Fruit fly (Drosophila melanogaster) whole organism, prepupa: ENCODE data around the gene CG42502.

ENCODE experiments used
- Blimp-1 ChIP-seq: fragments of 200-800 bp; sonication (Bioruptor generic); optimal IDR thresholded peaks from 3 replicates; lab custom pipeline; 2017; ENCODE audit warnings: missing biosample characterization, missing genetic modification characterization, mild to moderate bottlenecking, moderate library complexity, missing genetic modification reagents
- CG10631 ChIP-seq: fragments of 200-800 bp; sonication (Bioruptor generic); optimal IDR thresholded peaks from 2 replicates; lab custom pipeline; 2016; ENCODE audit warnings: missing biosample characterization, missing genetic modification characterization
- CG10669 ChIP-seq: fragments of 200-800 bp; sonication (Bioruptor generic); optimal IDR thresholded peaks from 3 replicates; lab custom pipeline; 2018; ENCODE audit warnings: missing biosample characterization, mild to moderate bottlenecking, missing genetic modification characterization, moderate library complexity
- CG11762 ChIP-seq: fragments of 200-800 bp; sonication (Bioruptor generic); optimal IDR thresholded peaks from 3 replicates; lab custom pipeline; 2016; ENCODE audit warnings: missing biosample characterization, missing genetic modification characterization; ENCODE audit not compliant: insufficient read depth
- CG11902 ChIP-seq: fragments of 200-800 bp; sonication (Bioruptor generic); optimal IDR thresholded peaks from 3 replicates; lab custom pipeline; 2016; ENCODE audit warnings: missing biosample characterization, missing genetic modification characterization
- CG1621 ChIP-seq: fragments of 200-800 bp; sonication (Bioruptor generic); optimal IDR thresholded peaks from 3 replicates; lab custom pipeline; 2018; ENCODE audit warnings: missing biosample characterization, mild to moderate bottlenecking, missing genetic modification characterization
- CG3032 ChIP-seq: fragments of 200-800 bp; optimal IDR thresholded peaks from 2 replicates; lab custom pipeline; 2019; ENCODE audit warnings: missing biosample characterization, mild to moderate bottlenecking, missing genetic modification characterization, moderate library complexity
- CG32006 ChIP-seq: fragments of 200-800 bp; sonication (Bioruptor generic); optimal IDR thresholded peaks from 3 replicates; lab custom pipeline; 2017; ENCODE audit warnings: missing biosample characterization, mild to moderate bottlenecking, missing genetic modification characterization
- CG34406 ChIP-seq: fragments of 200-800 bp; sonication (Bioruptor generic); optimal IDR thresholded peaks from 3 replicates; lab custom pipeline; 2016; ENCODE audit warnings: missing biosample characterization, missing genetic modification characterization
- CG4318 ChIP-seq: fragments of 200-800 bp; sonication (Bioruptor generic); optimal IDR thresholded peaks from 3 replicates; lab custom pipeline; 2017; ENCODE audit warnings: missing biosample characterization, mild to moderate bottlenecking, missing genetic modification characterization
- CG6163 ChIP-seq: fragments of 200-800 bp; sonication (Bioruptor generic); IDR thresholded peaks from 3 replicates; pipeline ENCODE4 v1.3.6; 2022; ENCODE audit warnings: missing biosample characterization, missing genetic modification characterization
- CG6808 ChIP-seq: fragments of 200-800 bp; sonication (Bioruptor generic); optimal IDR thresholded peaks from 3 replicates; lab custom pipeline; 2017; ENCODE audit warnings: missing biosample characterization, missing genetic modification characterization, mild to moderate bottlenecking, moderate library complexity, missing genetic modification reagents
- CG6854 ChIP-seq: fragments of 200-800 bp; sonication (Bioruptor generic); optimal IDR thresholded peaks from 2 replicates; lab custom pipeline; 2017; ENCODE audit warnings: missing biosample characterization, mild to moderate bottlenecking, missing genetic modification characterization
- CG7368 ChIP-seq: fragments of 200-800 bp; sonication (Bioruptor generic); optimal IDR thresholded peaks from 3 replicates; lab custom pipeline; 2016; ENCODE audit warnings: missing biosample characterization, missing genetic modification characterization
- CG8319 ChIP-seq: fragments of 200-800 bp; sonication (Bioruptor generic); optimal IDR thresholded peaks from 3 replicates; lab custom pipeline; 2016; ENCODE audit warnings: missing biosample characterization, missing genetic modification characterization
- CG8632 ChIP-seq: fragments of 200-800 bp; sonication (Bioruptor generic); optimal IDR thresholded peaks from 3 replicates; lab custom pipeline; 2016; ENCODE audit warnings: missing biosample characterization, missing genetic modification characterization
- Eip75B ChIP-seq: fragments of 200-800 bp; sonication (Bioruptor generic); optimal IDR thresholded peaks from 3 replicates; lab custom pipeline; 2016; ENCODE audit warnings: missing biosample characterization, missing genetic modification characterization
- Eip78C ChIP-seq: fragments of 200-800 bp; sonication (Bioruptor generic); peaks from one replicate; lab custom pipeline; 2016; ENCODE audit warnings: missing biosample characterization, missing genetic modification characterization
- Eip93F ChIP-seq: fragments of 200-800 bp; sonication (Bioruptor generic); optimal IDR thresholded peaks from 2 replicates; lab custom pipeline; 2016; ENCODE audit warnings: missing biosample characterization, mild to moderate bottlenecking, missing genetic modification characterization
- Ets21C ChIP-seq: fragments of 200-800 bp; sonication (Bioruptor generic); optimal IDR thresholded peaks from 3 replicates; lab custom pipeline; 2016; ENCODE audit warnings: missing biosample characterization, missing genetic modification characterization
- Ets96B ChIP-seq: fragments of 200-800 bp; optimal IDR thresholded peaks from 2 replicates; lab custom pipeline; 2019; ENCODE audit warnings: missing biosample characterization, mild to moderate bottlenecking, missing genetic modification characterization, moderate library complexity
- Hr4 ChIP-seq: fragments of 200-800 bp; sonication (Bioruptor generic); optimal IDR thresholded peaks from 3 replicates; lab custom pipeline; 2016; ENCODE audit warnings: missing biosample characterization, missing genetic modification characterization
- Lpt ChIP-seq: fragments of 200-800 bp; sonication (Bioruptor generic); optimal IDR thresholded peaks from 3 replicates; lab custom pipeline; 2016; ENCODE audit warnings: missing biosample characterization, missing genetic modification characterization
- OdsH ChIP-seq: fragments of 200-800 bp; sonication (Bioruptor generic); optimal IDR thresholded peaks from 3 replicates; lab custom pipeline; 2016; ENCODE audit warnings: missing biosample characterization, missing genetic modification characterization
- Smox ChIP-seq: fragments of 200-800 bp; sonication (Bioruptor generic); optimal IDR thresholded peaks from 3 replicates; lab custom pipeline; 2016; ENCODE audit warnings: missing biosample characterization, missing genetic modification characterization
- Sox15 ChIP-seq: fragments of 200-800 bp; sonication (Bioruptor generic); optimal IDR thresholded peaks from 3 replicates; lab custom pipeline; 2016; ENCODE audit warnings: missing biosample characterization, missing genetic modification characterization
- achi ChIP-seq: fragments of 200-800 bp; sonication (Bioruptor generic); optimal IDR thresholded peaks from 3 replicates; lab custom pipeline; 2016; ENCODE audit warnings: missing biosample characterization, missing genetic modification characterization
- acj6 ChIP-seq: fragments of 200-800 bp; sonication (Bioruptor generic); optimal IDR thresholded peaks from 3 replicates; lab custom pipeline; 2016; ENCODE audit warnings: missing biosample characterization, missing genetic modification characterization
- cyc ChIP-seq: fragments of 200-800 bp; sonication (Bioruptor generic); optimal IDR thresholded peaks from 3 replicates; lab custom pipeline; 2016; ENCODE audit warnings: missing biosample characterization, missing genetic modification characterization
- dac ChIP-seq: fragments of 200-800 bp; sonication (Bioruptor generic); optimal IDR thresholded peaks from 2 replicates; lab custom pipeline; 2017; ENCODE audit warnings: missing biosample characterization, mild to moderate bottlenecking, missing genetic modification characterization
- dsx ChIP-seq: fragments of 200-800 bp; optimal IDR thresholded peaks from 3 replicates; lab custom pipeline; 2019; ENCODE audit warnings: missing biosample characterization, mild to moderate bottlenecking, missing genetic modification characterization, moderate library complexity; ENCODE audit not compliant: poor library complexity, severe bottlenecking
- esn ChIP-seq: fragments of 200-800 bp; sonication (Bioruptor generic); optimal IDR thresholded peaks from 2 replicates; lab custom pipeline; 2016; ENCODE audit warnings: missing biosample characterization, mild to moderate bottlenecking, missing genetic modification characterization, moderate library complexity
- fd59A ChIP-seq: fragments of 200-800 bp; sonication (Bioruptor generic); optimal IDR thresholded peaks from 2 replicates; lab custom pipeline; 2017; ENCODE audit warnings: missing biosample characterization, mild to moderate bottlenecking, missing genetic modification characterization, missing genetic modification reagents
- fd85E ChIP-seq: fragments of 200-800 bp; sonication (Bioruptor generic); optimal IDR thresholded peaks from 3 replicates; lab custom pipeline; 2016; ENCODE audit warnings: missing biosample characterization, missing genetic modification characterization
- fkh ChIP-seq: fragments of 200-800 bp; sonication (Bioruptor generic); optimal IDR thresholded peaks from 3 replicates; lab custom pipeline; 2017; ENCODE audit warnings: missing biosample characterization, mild to moderate bottlenecking, missing genetic modification characterization, moderate library complexity
- net ChIP-seq: fragments of 200-800 bp; sonication (Bioruptor generic); optimal IDR thresholded peaks from 3 replicates; lab custom pipeline; 2016; ENCODE audit warnings: missing biosample characterization, missing genetic modification characterization
- pdm3 ChIP-seq: fragments of 200-800 bp; sonication (Bioruptor generic); optimal IDR thresholded peaks from 3 replicates; lab custom pipeline; 2016; ENCODE audit warnings: missing biosample characterization, missing genetic modification characterization
- spab ChIP-seq: fragments of 200-800 bp; sonication (Bioruptor generic); optimal IDR thresholded peaks from 2 replicates; lab custom pipeline; 2017; ENCODE audit warnings: missing biosample characterization, mild to moderate bottlenecking, missing genetic modification characterization, missing genetic modification reagents
- ss ChIP-seq, 2 experiments: fragments of 200-800 bp; sonication (Bioruptor generic); optimal IDR thresholded peaks; 2 replicates in 1 of 2; 3 replicates in 1 of 2; lab custom pipeline; 2017 to 2018; ENCODE audit warnings: mild to moderate bottlenecking in 2 of 2, missing biosample characterization in 2 of 2, missing genetic modification characterization in 2 of 2, moderate library complexity in 1 of 2
- svp ChIP-seq: fragments of 200-800 bp; sonication (Bioruptor generic); peaks from one replicate; lab custom pipeline; 2016; ENCODE audit warnings: missing biosample characterization, missing genetic modification characterization
- topi ChIP-seq: fragments of 200-800 bp; sonication (Bioruptor generic); optimal IDR thresholded peaks from 3 replicates; lab custom pipeline; 2016; ENCODE audit warnings: missing biosample characterization, missing genetic modification characterization
- vri ChIP-seq: fragments of 200-800 bp; sonication (Bioruptor generic); optimal IDR thresholded peaks from 3 replicates; lab custom pipeline; 2016; ENCODE audit warnings: missing biosample characterization, mild to moderate bottlenecking, missing genetic modification characterization

Gene CG42502

dm6 chr2L:18810960-18811642 is at the start of gene CG42502, which contains the start of gene CG10570:
Gene CG42502 (minus strand): TSS chr2L:18811252.
Gene CG10570 (minus strand): TSS chr2L:18811252.
- TF ChIP-seq CG10631 (GFP tag; lab: Kevin White, UChicago) (peak; percentile 21), ss (GFP tag; optimal IDR thresholded peaks at IDR 0.05; lab: Kevin White, UChicago) (peak in 1 of 2 experiments; percentile 43), CG6163 (0 out of 3 replicates have a peak, but pooled peaks have one; percentile 12), Smox (peak; percentile 16), svp (GFP tag; lab: Kevin White, UChicago) (peak; percentile 60), OdsH (GFP tag; lab: Kevin White, UChicago) (peak; percentile 32), fd85E (GFP tag; lab: Kevin White, UChicago) (no peak), cyc (GFP tag; lab: Kevin White, UChicago) (no peak), CG1621 (tag; lab: Kevin White, UChicago) (peak; percentile 93), CG8632 (peak; percentile 50), CG6808 (GFP tag; lab: Kevin White, UChicago) (peak; percentile 37), dac (GFP tag; lab: Kevin White, UChicago) (no peak), fkh (no peak), fd59A (GFP tag; lab: Kevin White, UChicago) (no peak), CG3032 (peak; percentile 40), CG34406 (GFP tag; lab: Kevin White, UChicago) (peak; percentile 48), CG7368 (GFP tag; lab: Kevin White, UChicago) (no peak), achi (peak; percentile 11), CG8319 (GFP tag; lab: Kevin White, UChicago) (no peak), CG10669 (peak; percentile 49), acj6 (peak; percentile 9), spab (GFP tag; lab: Kevin White, UChicago) (peak; percentile 12), topi (peak; percentile 17), Ets21C (no peak), Hr4 (GFP tag; lab: Kevin White, UChicago) (no peak), Lpt (no peak), CG32006 (GFP tag; lab: Kevin White, UChicago) (no peak), CG6854 (GFP tag; lab: Kevin White, UChicago) (no peak), vri (GFP tag; lab: Kevin White, UChicago) (no peak), Eip78C (GFP tag; lab: Kevin White, UChicago) (peak; percentile 74), Ets96B (tag; lab: Kevin White, UChicago) (peak; percentile 38), Sox15 (GFP tag; lab: Kevin White, UChicago) (peak; percentile 10), CG11902 (GFP tag; lab: Kevin White, UChicago) (peak; percentile 30), dsx (peak; percentile 33)

- TF ChIP-seq vri (GFP tag; lab: Kevin White, UChicago) (peak; percentile 46), CG6854 (GFP tag; lab: Kevin White, UChicago) (no peak), Eip78C (GFP tag; lab: Kevin White, UChicago) (peak; percentile 3)
These were observed 47.8 kb upstream of the CG42502 start, which contains the start of the genes CG10602 and mRpL13 for dm6 chr2L:18858661-18859532. Gene CG10602 (minus strand): TSS chr2L:18859248. Gene mRpL13 (minus strand): TSS chr2L:18859248.

- TF ChIP-seq CG4318 (GFP tag; lab: Kevin White, UChicago) (peak; percentile 92), dsx (peak; percentile 95), CG11902 (GFP tag; lab: Kevin White, UChicago) (peak; percentile 93), achi (peak; percentile 95), CG8632 (peak; percentile 96), net (GFP tag; lab: Kevin White, UChicago) (peak; percentile 97), Ets21C (peak; percentile 96), CG8319 (GFP tag; lab: Kevin White, UChicago) (peak; percentile 94), ss (GFP tag; optimal IDR thresholded peaks at IDR 0.05; lab: Kevin White, UChicago) (peak; percentile 89 to 94), dac (GFP tag; lab: Kevin White, UChicago) (peak; percentile 93), Eip93F (GFP tag; lab: Kevin White, UChicago) (peak; percentile 85), Hr4 (GFP tag; lab: Kevin White, UChicago) (peak; percentile 98), esn (GFP tag; lab: Kevin White, UChicago) (peak; percentile 97), Lpt (peak; percentile 93), topi (peak; percentile 97), svp (GFP tag; lab: Kevin White, UChicago) (peak; percentile 99), fkh (no peak), CG7368 (GFP tag; lab: Kevin White, UChicago) (peak; percentile 95), Blimp-1 (peak; percentile 84), Eip75B (peak; percentile 98), pdm3 (GFP tag; lab: Kevin White, UChicago) (peak; percentile 98), CG11762 (peak; percentile 94)
These were observed 46.6 kb upstream of the CG42502 start for dm6 chr2L:18857635-18858059.
